Fruit fly (Drosophila melanogaster) whole organism, wandering third instar larva: ENCODE data around the gene CG13244.

Source experiments
- CrebA ChIP-seq: fragments of 200-800 bp; sonication (Bioruptor generic); optimal IDR thresholded peaks from 2 replicates; lab custom pipeline; 2016; ENCODE audit warnings: missing biosample characterization, mild to moderate bottlenecking, missing genetic modification characterization, borderline replicate concordance
- Myc ChIP-seq: fragments of >200 bp; optimal IDR thresholded peaks from 2 replicates; lab custom pipeline; 2017
- Sp1 ChIP-seq: fragments of 200-800 bp; sonication (Bioruptor generic); optimal IDR thresholded peaks from 3 replicates; lab custom pipeline; 2019; ENCODE audit warnings: missing biosample characterization, mild to moderate bottlenecking, missing genetic modification characterization, moderate library complexity
- dl ChIP-seq, 2 experiments: fragments of 175-275, 200-275 bp in 1 of 2; fragments of 200-275 bp in 1 of 2; sonication (Bioruptor generic); optimal IDR thresholded peaks; lab custom pipeline; 2018; ENCODE audit warnings: mild to moderate bottlenecking in 2 of 2, missing biosample characterization in 2 of 2, missing genetic modification characterization in 2 of 2, moderate library complexity in 2 of 2; ENCODE audit not compliant: partially characterized antibody in 2 of 2, insufficient read depth in 1 of 2
- lola ChIP-seq: fragments of >200 bp; optimal IDR thresholded peaks from 2 replicates; lab custom pipeline; 2017; ENCODE audit warnings: missing biosample characterization, missing genetic modification characterization

DNA sequence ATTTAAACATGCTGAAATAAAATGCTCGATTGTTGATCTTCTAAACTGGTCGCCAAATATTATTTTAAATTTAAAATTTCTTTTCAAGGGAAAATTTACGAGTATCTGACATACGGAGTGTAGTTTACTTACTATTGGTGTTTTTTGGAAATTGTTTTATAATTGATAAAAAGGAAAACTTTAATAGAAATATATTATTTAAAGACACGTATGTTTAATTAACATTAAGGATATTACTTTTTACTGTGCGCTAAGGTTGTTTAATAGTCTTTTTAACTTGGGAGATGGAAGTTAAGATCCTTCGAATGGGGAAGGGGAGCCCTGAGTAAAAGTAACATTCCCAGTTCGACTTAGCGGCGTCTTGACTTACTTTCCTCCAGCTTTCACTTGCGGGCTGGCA, 36.6 kb upstream of the CG13244 start, which contains the start of gene CG7653:
- TF ChIP-seq dl (GFP tag; optimal IDR thresholded peaks at IDR 0.05; lab: Kevin White, UChicago; ENCODE audit: insufficient read depth in 1 of 2, partially characterized antibody in 2 of 2) (no peak), Myc (lab: Kevin White, UChicago) (no peak), CrebA (GFP tag; lab: Kevin White, UChicago) (no peak), Sp1 (no peak), lola (no peak)
